Fruit fly (Drosophila melanogaster) whole organism, embryonic: ENCODE data around the gene CG13455.

Experiments
- B-H2 ChIP-seq: fragments of 200-800 bp; sonication (Bioruptor generic); optimal IDR thresholded peaks from 2 replicates; lab custom pipeline; 2018; ENCODE audit warnings: missing biosample characterization, mild to moderate bottlenecking, missing genetic modification characterization
- Bgb ChIP-seq: fragments of 200-800 bp; sonication (Bioruptor generic); IDR thresholded peaks from 2 replicates; pipeline ENCODE4 v1.3.6; 2022; ENCODE audit warnings: missing biosample characterization, missing genetic modification characterization; ENCODE audit not compliant: partially characterized antibody
- CG10267 ChIP-seq: fragments of 200-800 bp; sonication (Bioruptor generic); optimal IDR thresholded peaks from 2 replicates; lab custom pipeline; 2018; ENCODE audit warnings: missing biosample characterization, mild to moderate bottlenecking, missing genetic modification characterization, moderate library complexity
- CG10366 ChIP-seq: fragments of 200-800 bp; sonication (Bioruptor generic); IDR thresholded peaks from 2 replicates; pipeline ENCODE4 v1.3.6; 2022; ENCODE audit warnings: missing biosample characterization, missing genetic modification characterization
- CG12299 ChIP-seq: fragments of 200-800 bp; sonication (Bioruptor generic); optimal IDR thresholded peaks from 2 replicates; lab custom pipeline; 2018; ENCODE audit warnings: missing biosample characterization, mild to moderate bottlenecking, missing genetic modification characterization
- CG1233 ChIP-seq: fragments of 200-800 bp; sonication (Bioruptor generic); optimal IDR thresholded peaks from 4 replicates; lab custom pipeline; 2018; ENCODE audit warnings: missing biosample characterization, mild to moderate bottlenecking, missing genetic modification characterization
- CG13287 ChIP-seq: fragments of 200-800 bp; sonication (Bioruptor generic); IDR thresholded peaks from 2 replicates; pipeline ENCODE4 v1.3.6; 2022; ENCODE audit warnings: missing biosample characterization, missing genetic modification characterization; ENCODE audit not compliant: partially characterized antibody
- CG15011 ChIP-seq: fragments of 200-800 bp; sonication (Bioruptor generic); optimal IDR thresholded peaks from 3 replicates; lab custom pipeline; 2018; ENCODE audit warnings: missing biosample characterization, mild to moderate bottlenecking, missing genetic modification characterization
- CG1647 ChIP-seq: fragments of 200-800 bp; sonication (Bioruptor generic); optimal IDR thresholded peaks from 3 replicates; lab custom pipeline; 2016; ENCODE audit warnings: missing biosample characterization, missing genetic modification characterization
- CG17385 ChIP-seq: fragments of 200-800 bp; sonication (Bioruptor generic); optimal IDR thresholded peaks from 3 replicates; lab custom pipeline; 2018; ENCODE audit warnings: missing biosample characterization, mild to moderate bottlenecking, missing genetic modification characterization
- CG18262 ChIP-seq: fragments of 200-800 bp; optimal IDR thresholded peaks from 3 replicates; lab custom pipeline; 2019; ENCODE audit warnings: missing biosample characterization, mild to moderate bottlenecking, missing genetic modification characterization, moderate library complexity
- CG31224 ChIP-seq: fragments of 200-800 bp; sonication (Bioruptor generic); IDR thresholded peaks from 2 replicates; pipeline ENCODE4 v1.3.6; 2022; ENCODE audit warnings: missing biosample characterization, missing genetic modification characterization
- CG31388 ChIP-seq: fragments of 200-800 bp; sonication (Bioruptor generic); optimal IDR thresholded peaks from 2 replicates; lab custom pipeline; 2016; ENCODE audit warnings: missing biosample characterization, missing genetic modification characterization
- CG34224 ChIP-seq: fragments of 200-800 bp; sonication (Bioruptor generic); IDR thresholded peaks from 3 replicates; pipeline ENCODE4 v1.3.6; 2022; ENCODE audit warnings: missing biosample characterization, missing genetic modification characterization; ENCODE audit not compliant: partially characterized antibody
- CG8765 ChIP-seq: fragments of 200-800 bp; sonication (Bioruptor generic); IDR thresholded peaks from 2 replicates; pipeline ENCODE4 v1.3.6; 2022; ENCODE audit warnings: missing biosample characterization, missing genetic modification characterization
- CG8924 ChIP-seq: fragments of 200-800 bp; optimal IDR thresholded peaks from 3 replicates; lab custom pipeline; 2019; ENCODE audit warnings: missing biosample characterization, mild to moderate bottlenecking, missing genetic modification characterization, moderate library complexity
- Dfd ChIP-seq, 2 experiments: fragments of >200 bp; optimal IDR thresholded peaks; 2 replicates each; lab custom pipeline; 2017; ENCODE audit warnings: missing biosample characterization in 2 of 2, missing genetic modification characterization in 2 of 2
- Dll ChIP-seq: fragments of 200-800 bp; sonication (Bioruptor generic); IDR thresholded peaks from 4 replicates; pipeline ENCODE4 v1.3.6; 2022; ENCODE audit warnings: missing biosample characterization, missing genetic modification characterization; ENCODE audit not compliant: partially characterized antibody
- Fer2 ChIP-seq: fragments of 200-800 bp; sonication (Bioruptor generic); optimal IDR thresholded peaks from 2 replicates; lab custom pipeline; 2018; ENCODE audit warnings: missing biosample characterization, mild to moderate bottlenecking, missing genetic modification characterization, moderate library complexity
- Lhr ChIP-seq: fragments of 200-800 bp; sonication (Bioruptor generic); optimal IDR thresholded peaks from 3 replicates; lab custom pipeline; 2017; ENCODE audit warnings: mild to moderate bottlenecking, missing biosample characterization, missing genetic modification reagents, missing genetic modification characterization
- MESR4 ChIP-seq: fragments of 200-800 bp; sonication (Bioruptor generic); optimal IDR thresholded peaks from 2 replicates; lab custom pipeline; 2018; ENCODE audit warnings: missing biosample characterization, mild to moderate bottlenecking, missing genetic modification characterization, moderate library complexity
- NC2α ChIP-seq: fragments of 200-800 bp; sonication (Bioruptor generic); optimal IDR thresholded peaks from 2 replicates; lab custom pipeline; 2016; ENCODE audit warnings: missing biosample characterization, missing genetic modification characterization
- Nf-YC ChIP-seq: fragments of 200-800 bp; optimal IDR thresholded peaks from 3 replicates; lab custom pipeline; 2019; ENCODE audit warnings: missing biosample characterization, mild to moderate bottlenecking, missing genetic modification characterization, moderate library complexity
- Oli ChIP-seq: fragments of 200-800 bp; sonication (Bioruptor generic); optimal IDR thresholded peaks from 2 replicates; lab custom pipeline; 2018; ENCODE audit warnings: missing biosample characterization, mild to moderate bottlenecking, missing genetic modification characterization, moderate library complexity
- Sry-δ ChIP-seq: fragments of 200-800 bp; sonication (Bioruptor generic); optimal IDR thresholded peaks from 2 replicates; lab custom pipeline; 2016; ENCODE audit warnings: missing biosample characterization, missing genetic modification characterization
- Tbp ChIP-seq: fragments of >200 bp; optimal IDR thresholded peaks from 2 replicates; lab custom pipeline; 2018; ENCODE audit warnings: missing biosample characterization, missing genetic modification characterization
- Trl ChIP-seq, 3 experiments: fragments of >200 bp in 2 of 3; fragments of 200-800 bp in 1 of 3; sonication (Bioruptor generic) in 1 of 3; optimal IDR thresholded peaks; 2 replicates in 1 of 3; 3 replicates in 2 of 3; lab custom pipeline; 2016 to 2017; ENCODE audit warnings: missing biosample characterization in 1 of 3, missing genetic modification characterization in 1 of 3
- Xbp1 ChIP-seq: fragments of 200-800 bp; sonication (Bioruptor generic); optimal IDR thresholded peaks from 3 replicates; lab custom pipeline; 2016; ENCODE audit warnings: missing biosample characterization, mild to moderate bottlenecking, missing genetic modification characterization
- ac ChIP-seq: fragments of 200-800 bp; sonication (Bioruptor generic); optimal IDR thresholded peaks from 3 replicates; lab custom pipeline; 2017; ENCODE audit warnings: missing biosample characterization, mild to moderate bottlenecking, missing genetic modification characterization
- ap ChIP-seq: fragments of 200-800 bp; sonication (Bioruptor generic); IDR thresholded peaks from 2 replicates; pipeline ENCODE4 v1.3.6; 2022; ENCODE audit warnings: missing biosample characterization, missing genetic modification characterization
- ara ChIP-seq: fragments of 200-800 bp; sonication (Bioruptor generic); IDR thresholded peaks from 2 replicates; pipeline ENCODE4 v1.3.6; 2022; ENCODE audit warnings: missing biosample characterization, missing genetic modification characterization
- cad ChIP-seq: fragments of >200 bp; optimal IDR thresholded peaks from 2 replicates; lab custom pipeline; 2017; ENCODE audit warnings: missing biosample characterization, missing genetic modification characterization
- dati ChIP-seq: fragments of 200-800 bp; sonication (Bioruptor generic); IDR thresholded peaks from 2 replicates; pipeline ENCODE4 v1.3.6; 2022; ENCODE audit warnings: missing biosample characterization, missing genetic modification characterization
- eve ChIP-seq, 2 experiments: fragments of >200 bp; optimal IDR thresholded peaks; 2 replicates each; lab custom pipeline; 2017; ENCODE audit warnings: missing biosample characterization in 2 of 2, missing genetic modification characterization in 2 of 2
- ewg ChIP-seq: fragments of 200-800 bp; sonication (Bioruptor generic); optimal IDR thresholded peaks from 3 replicates; lab custom pipeline; 2017; ENCODE audit warnings: mild to moderate bottlenecking, missing biosample characterization, missing genetic modification reagents, missing genetic modification characterization
- gcm2 ChIP-seq: fragments of 200-800 bp; sonication (Bioruptor generic); optimal IDR thresholded peaks from 2 replicates; lab custom pipeline; 2016; ENCODE audit warnings: missing biosample characterization, missing genetic modification characterization
- hth ChIP-seq: fragments of >200 bp; optimal IDR thresholded peaks from 2 replicates; lab custom pipeline; 2017; ENCODE audit warnings: inconsistent platforms
- jigr1 ChIP-seq: fragments of 200-800 bp; sonication (Bioruptor generic); IDR thresholded peaks from 3 replicates; pipeline ENCODE4 v1.3.6; 2022; ENCODE audit warnings: missing biosample characterization, missing genetic modification characterization
- kah ChIP-seq: fragments of 200-800 bp; sonication (Bioruptor generic); optimal IDR thresholded peaks from 2 replicates; lab custom pipeline; 2018; ENCODE audit warnings: missing biosample characterization, mild to moderate bottlenecking, missing genetic modification characterization
- kay ChIP-seq: fragments of 200-800 bp; sonication (Bioruptor generic); optimal IDR thresholded peaks from 2 replicates; lab custom pipeline; 2016; ENCODE audit warnings: missing biosample characterization, missing genetic modification characterization
- nmo ChIP-seq: fragments of 200-800 bp; sonication (Bioruptor generic); optimal IDR thresholded peaks from 2 replicates; lab custom pipeline; 2018; ENCODE audit warnings: missing biosample characterization, mild to moderate bottlenecking, missing genetic modification characterization, moderate library complexity
- odd ChIP-seq: fragments of 200-800 bp; sonication (Bioruptor generic); optimal IDR thresholded peaks from 2 replicates; lab custom pipeline; 2017; ENCODE audit warnings: missing biosample characterization, mild to moderate bottlenecking, missing genetic modification characterization
- run ChIP-seq: fragments of 200-800 bp; sonication (Bioruptor generic); optimal IDR thresholded peaks from 3 replicates; lab custom pipeline; 2018; ENCODE audit warnings: missing biosample characterization, mild to moderate bottlenecking, missing genetic modification characterization
- sd ChIP-seq: fragments of 200-800 bp; sonication (Bioruptor generic); optimal IDR thresholded peaks from 3 replicates; lab custom pipeline; 2018; ENCODE audit warnings: missing biosample characterization, mild to moderate bottlenecking, missing genetic modification characterization, moderate library complexity
- shn ChIP-seq: fragments of 200-800 bp; sonication (Bioruptor generic); optimal IDR thresholded peaks from 3 replicates; lab custom pipeline; 2016; ENCODE audit warnings: missing biosample characterization, missing genetic modification characterization
- sna ChIP-seq: fragments of 200-800 bp; sonication (Bioruptor generic); IDR thresholded peaks from 2 replicates; pipeline ENCODE4 v1.3.6; 2022; ENCODE audit warnings: missing biosample characterization, missing genetic modification characterization; ENCODE audit not compliant: partially characterized antibody
- tna ChIP-seq: fragments of 200-800 bp; sonication (Bioruptor generic); IDR thresholded peaks from 2 replicates; pipeline ENCODE4 v1.3.6; 2022; ENCODE audit warnings: missing biosample characterization, missing genetic modification characterization; ENCODE audit not compliant: partially characterized antibody
- trh ChIP-seq: fragments of 200-800 bp; sonication (Bioruptor generic); optimal IDR thresholded peaks from 2 replicates; lab custom pipeline; 2016; ENCODE audit warnings: missing biosample characterization, missing genetic modification characterization
- zen ChIP-seq: fragments of 200-800 bp; sonication (Bioruptor generic); optimal IDR thresholded peaks from 3 replicates; lab custom pipeline; 2018; ENCODE audit warnings: missing biosample characterization, mild to moderate bottlenecking, missing genetic modification characterization, moderate library complexity
- zfh1 ChIP-seq: fragments of 200-800 bp; sonication (Bioruptor generic); IDR thresholded peaks from 3 replicates; pipeline ENCODE4 v1.3.6; 2022; ENCODE audit warnings: missing biosample characterization, missing genetic modification characterization

Gene CG13455

DNA sequence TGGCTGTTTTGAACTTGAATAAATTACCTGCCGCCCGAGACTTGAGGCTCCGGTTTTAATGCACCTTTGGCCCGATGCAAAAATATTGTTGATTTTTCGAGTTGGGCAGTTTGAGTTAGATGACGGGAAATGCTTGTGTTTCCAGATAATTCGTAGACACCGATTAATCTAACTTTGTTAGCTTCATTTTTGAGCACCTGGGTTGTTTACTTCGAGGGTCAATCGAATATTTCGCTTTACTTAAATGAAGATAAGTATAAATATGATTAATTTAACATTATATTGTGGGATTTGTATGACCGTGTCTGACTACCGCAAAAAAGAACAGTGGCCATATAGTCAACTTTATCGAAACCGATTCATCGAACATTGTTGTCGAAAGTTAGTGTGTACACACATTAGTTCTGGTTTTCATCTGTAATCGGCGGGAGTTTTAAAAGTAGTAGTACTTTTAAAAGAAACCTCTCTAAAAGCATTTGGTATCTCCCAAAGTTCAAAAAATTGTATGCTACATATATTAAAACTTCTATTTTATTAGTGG is 27.5 kb downstream of the CG13455 start, which contains the start of gene CG7945 (continued):
- no peak for TF ChIP-seq ac (GFP tag; lab: Kevin White, UChicago)
- TF ChIP-seq shn (GFP tag; lab: Kevin White, UChicago): no peak
- TF ChIP-seq tna (GFP tag; lab: Robert Waterston, UW): peak; percentile 54; the same call in 1 of the 2 replicates
- no peak for TF ChIP-seq NC2α (GFP tag; lab: Kevin White, UChicago)
- TF ChIP-seq MESR4 (GFP tag; lab: Kevin White, UChicago): peak; percentile 69
- peak; percentile 23 for TF ChIP-seq nmo (GFP tag; lab: Kevin White, UChicago)
- TF ChIP-seq CG1233: no peak
- no peak for TF ChIP-seq zfh1
- TF ChIP-seq CG34224 (GFP tag; lab: Robert Waterston, UW): peak; percentile 72
- TF ChIP-seq Nf-YC (tag; lab: Kevin White, UChicago): peak; percentile 24
- no peak for TF ChIP-seq Fer2
- TF ChIP-seq Dll: peak; percentile 68; the same call in 3 of the 4 replicates
- TF ChIP-seq cad (GFP tag; lab: Kevin White, UChicago): no peak
- no peak for TF ChIP-seq CG10366 (GFP tag; lab: Robert Waterston, UW)
- peak; percentile 70 for TF ChIP-seq Bgb (GFP tag; lab: Robert Waterston, UW)
- no peak for TF ChIP-seq CG1647 (GFP tag; lab: Kevin White, UChicago)
- TF ChIP-seq CG18262 (tag; lab: Kevin White, UChicago): no peak
- TF ChIP-seq CG10267 (tag; lab: Kevin White, UChicago): peak; percentile 44
- TF ChIP-seq ara: no peak
- 0 out of 2 replicates have a peak, but pooled peaks have one; percentile 35 for TF ChIP-seq sna (GFP tag; lab: Robert Waterston, UW)
- peak; percentile 84 for TF ChIP-seq CG13287 (GFP tag; lab: Robert Waterston, UW)
- TF ChIP-seq, all 482 proteins: peak for 71

DNA sequence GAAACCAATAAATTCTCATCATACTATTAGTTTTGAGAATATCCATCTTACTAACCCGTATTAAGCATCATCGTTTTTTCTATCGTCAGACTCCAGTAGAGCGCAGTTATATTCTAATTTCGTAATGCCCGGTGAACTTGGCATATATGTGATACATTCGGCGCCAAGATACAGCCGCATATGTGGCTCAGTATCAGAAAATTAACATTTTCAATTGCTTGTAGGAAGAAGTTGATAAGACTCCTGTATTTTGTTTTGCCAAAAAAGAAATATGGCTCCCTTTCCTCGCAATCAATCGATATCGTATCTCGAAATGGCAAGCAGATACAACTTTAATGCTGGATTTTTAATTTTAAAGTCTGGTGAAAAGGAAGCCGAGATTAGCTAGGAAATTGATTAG is 28.8 kb downstream of the CG13455 start, which contains the start of gene CG33986:
Gene CG33986 (minus strand): TSS at position 101 of the 400 bp plus-strand sequence.
- TF ChIP-seq sd (tag; lab: Kevin White, UChicago) (no peak), trh (GFP tag; lab: Kevin White, UChicago) (no peak), Tbp (GFP tag; lab: Kevin White, UChicago) (no peak), jigr1 (GFP tag; lab: Robert Waterston, UW) (no peak), run (no peak), odd (GFP tag; lab: Kevin White, UChicago) (no peak), Dfd (GFP tag; optimal IDR thresholded peaks at IDR 0.05; lab: Kevin White, UChicago) (no peak), CG31224 (GFP tag; lab: Robert Waterston, UW) (no peak), gcm2 (GFP tag; lab: Kevin White, UChicago) (no peak), Oli (no peak), kah (GFP tag; lab: Kevin White, UChicago) (no peak), CG12299 (no peak), Sry-δ (no peak), B-H2 (no peak), cad (GFP tag; lab: Kevin White, UChicago) (no peak)

DNA sequence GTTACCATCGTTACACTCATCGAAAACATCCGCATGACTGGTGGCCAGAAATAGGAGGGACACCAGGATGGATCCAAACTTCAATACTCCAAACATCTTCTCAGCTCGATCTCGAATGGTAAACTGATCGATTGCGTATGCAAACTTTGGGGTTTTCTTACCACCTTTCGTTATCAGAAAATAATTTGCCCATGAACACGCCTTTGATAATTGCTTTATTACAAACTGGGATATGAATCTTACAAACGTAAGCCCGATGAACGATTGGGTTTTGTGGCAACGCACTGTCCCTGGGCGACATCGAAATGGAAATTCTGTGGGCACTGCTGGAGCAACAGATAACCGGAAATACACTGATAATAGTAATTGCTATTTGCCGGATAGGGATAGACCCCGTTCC is 30.3 kb downstream of the CG13455 start, which contains the start of gene CG33985:
Gene CG33985 (minus strand): TSS at position 101 of the 400 bp plus-strand sequence.
- TF ChIP-seq CG31388 (GFP tag; lab: Kevin White, UChicago): no peak
- no peak for TF ChIP-seq kay (GFP tag; lab: Kevin White, UChicago)
- TF ChIP-seq CG8924: no peak
- TF ChIP-seq CG15011: no peak
- no peak for TF ChIP-seq CG8765 (GFP tag; lab: Robert Waterston, UW)
- TF ChIP-seq ewg (GFP tag; lab: Kevin White, UChicago): no peak
- no peak for TF ChIP-seq zen
- no peak for TF ChIP-seq ap (GFP tag; lab: Robert Waterston, UW)
- no peak for TF ChIP-seq CG17385
- TF ChIP-seq Trl (optimal IDR thresholded peaks at IDR 0.05; lab: Kevin White, UChicago): no peak
- no peak for TF ChIP-seq Trl (GFP tag; optimal IDR thresholded peaks at IDR 0.05; lab: Kevin White, UChicago)
- TF ChIP-seq eve (GFP tag; optimal IDR thresholded peaks at IDR 0.05; lab: Kevin White, UChicago): no peak
- TF ChIP-seq hth (lab: Kevin White, UChicago): no peak
- TF ChIP-seq dati (GFP tag; lab: Robert Waterston, UW): no peak
- no peak for TF ChIP-seq Lhr (GFP tag; lab: Kevin White, UChicago)
- no peak for TF ChIP-seq Xbp1 (GFP tag; lab: Kevin White, UChicago)
